Fruit fly (Drosophila melanogaster): ENCODE data around the gene Fhos.

Gene Fhos

dm6 chr3L:8813484-8813883 is 60.1 kb downstream of the Fhos start (continued):
- no peak for TF ChIP-seq tap (tag; optimal IDR thresholded peaks at IDR 0.05)
- no peak for TF ChIP-seq Lim3 (GFP tag; IDR thresholded peaks at IDR 0.05)
- TF ChIP-seq wek (GFP tag; optimal IDR thresholded peaks at IDR 0.05): no peak
- peak; percentile 70 for TF ChIP-seq CG10366 (GFP tag; IDR thresholded peaks at IDR 0.05)
- no peak for TF ChIP-seq CG42726 (GFP tag; IDR thresholded peaks at IDR 0.05; ENCODE audit: partially characterized antibody)
- TF ChIP-seq Hr39 (optimal IDR thresholded peaks at IDR 0.05): no peak
- TF ChIP-seq dimm (GFP tag; IDR thresholded peaks at IDR 0.05): no peak
- TF ChIP-seq Poxn (GFP tag; IDR thresholded peaks at IDR 0.05): no peak
- no peak for TF ChIP-seq Gsc (GFP tag; IDR thresholded peaks at IDR 0.05)
- no peak for TF ChIP-seq Hmx (GFP tag; optimal IDR thresholded peaks at IDR 0.05)
- TF ChIP-seq Bgb (GFP tag; IDR thresholded peaks at IDR 0.05; ENCODE audit: partially characterized antibody): no peak
- TF ChIP-seq pan (optimal IDR thresholded peaks at IDR 0.05): no peak
- peak in 1 of 2 experiments; percentile 69 for TF ChIP-seq pan (GFP tag; optimal IDR thresholded peaks at IDR 0.05 in 1 of 2, IDR thresholded peaks at IDR 0.05 in 1 of 2)
- TF ChIP-seq CG8281 (tag; optimal IDR thresholded peaks at IDR 0.05): no peak
- TF ChIP-seq amos (GFP tag; IDR thresholded peaks at IDR 0.05; ENCODE audit: partially characterized antibody): no peak
- TF ChIP-seq CG30431 (GFP tag; optimal IDR thresholded peaks at IDR 0.05): no peak
- no peak for TF ChIP-seq CG17568 (GFP tag; optimal IDR thresholded peaks at IDR 0.05)
- TF ChIP-seq Max (GFP tag; optimal IDR thresholded peaks at IDR 0.05): no peak
- TF ChIP-seq unpg (GFP tag; optimal IDR thresholded peaks at IDR 0.05): no peak
- peak; percentile 1 for TF ChIP-seq CoRest (tag; optimal IDR thresholded peaks at IDR 0.05)
- peak; percentile 39; the same call in 1 of the 2 replicates for TF ChIP-seq CG9215 (GFP tag; IDR thresholded peaks at IDR 0.05)
- no peak for TF ChIP-seq Lhr (GFP tag; optimal IDR thresholded peaks at IDR 0.05)
- no peak for TF ChIP-seq sc (optimal IDR thresholded peaks at IDR 0.05)
- TF ChIP-seq sc (GFP tag; optimal IDR thresholded peaks at IDR 0.05): no peak
- TF ChIP-seq ac (GFP tag; optimal IDR thresholded peaks at IDR 0.05): no peak
- no peak for TF ChIP-seq slou (GFP tag; optimal IDR thresholded peaks at IDR 0.05)
- no peak for TF ChIP-seq Sry-δ (GFP tag; optimal IDR thresholded peaks at IDR 0.05)
- TF ChIP-seq CG4328 (GFP tag; optimal IDR thresholded peaks at IDR 0.05): no peak
- TF ChIP-seq sr (GFP tag; IDR thresholded peaks at IDR 0.05): no peak; the same call in 2 of the 3 replicates
- no peak for TF ChIP-seq corto (GFP tag; optimal IDR thresholded peaks at IDR 0.05)
- peak; percentile 34; the same call in 1 of the 3 replicates for TF ChIP-seq CG2889 (GFP tag; IDR thresholded peaks at IDR 0.05)
- TF ChIP-seq pnt (GFP tag; optimal IDR thresholded peaks at IDR 0.05): no peak
- TF ChIP-seq pros (GFP tag; optimal IDR thresholded peaks at IDR 0.05): no peak
- no peak for TF ChIP-seq Spps (tag; optimal IDR thresholded peaks at IDR 0.05)
- no peak for TF ChIP-seq run (tag; optimal IDR thresholded peaks at IDR 0.05)
- TF ChIP-seq chinmo (GFP tag; IDR thresholded peaks at IDR 0.05; ENCODE audit: partially characterized antibody): no peak
- TF ChIP-seq maf-S (GFP tag; optimal IDR thresholded peaks at IDR 0.05): no peak
- no peak for TF ChIP-seq CG8388 (GFP tag; optimal IDR thresholded peaks at IDR 0.05)
- no peak for TF ChIP-seq crc (GFP tag; optimal IDR thresholded peaks at IDR 0.05)
- TF ChIP-seq gce (GFP tag; IDR thresholded peaks at IDR 0.05): peak; percentile 67; the same call in 1 of the 3 replicates
- no peak for TF ChIP-seq CG6654 (GFP tag; optimal IDR thresholded peaks at IDR 0.05)
- 0 out of 2 replicates have a peak, but pooled peaks have one; percentile 9 for TF ChIP-seq CG5953 (GFP tag; IDR thresholded peaks at IDR 0.05)
- TF ChIP-seq aop (GFP tag; IDR thresholded peaks at IDR 0.05): 0 out of 2 replicates have a peak, but pooled peaks have one; percentile 36
- TF ChIP-seq Oaz (GFP tag; IDR thresholded peaks at IDR 0.05): no peak
- no peak for TF ChIP-seq eyg (GFP tag; optimal IDR thresholded peaks at IDR 0.05)
- TF ChIP-seq CG18011 (GFP tag; optimal IDR thresholded peaks at IDR 0.05): no peak
- TF ChIP-seq Rfx (GFP tag; IDR thresholded peaks at IDR 0.05): peak; percentile 61
- TF ChIP-seq CG15269 (tag; optimal IDR thresholded peaks at IDR 0.05): peak; percentile 19
- no peak for TF ChIP-seq oc (tag; optimal IDR thresholded peaks at IDR 0.05)
- no peak for TF ChIP-seq fd64A (GFP tag; optimal IDR thresholded peaks at IDR 0.05)
- TF ChIP-seq Eip74EF (GFP tag; optimal IDR thresholded peaks at IDR 0.05): no peak
- no peak for TF ChIP-seq shn (GFP tag; optimal IDR thresholded peaks at IDR 0.05)

All from whole organism, embryonic.